Fruit fly (Drosophila melanogaster): ENCODE measurements around the gene CG8036.
A peak's percentile ranks its signal among the peaks of the same experiment; 100 is the strongest.

DNA sequence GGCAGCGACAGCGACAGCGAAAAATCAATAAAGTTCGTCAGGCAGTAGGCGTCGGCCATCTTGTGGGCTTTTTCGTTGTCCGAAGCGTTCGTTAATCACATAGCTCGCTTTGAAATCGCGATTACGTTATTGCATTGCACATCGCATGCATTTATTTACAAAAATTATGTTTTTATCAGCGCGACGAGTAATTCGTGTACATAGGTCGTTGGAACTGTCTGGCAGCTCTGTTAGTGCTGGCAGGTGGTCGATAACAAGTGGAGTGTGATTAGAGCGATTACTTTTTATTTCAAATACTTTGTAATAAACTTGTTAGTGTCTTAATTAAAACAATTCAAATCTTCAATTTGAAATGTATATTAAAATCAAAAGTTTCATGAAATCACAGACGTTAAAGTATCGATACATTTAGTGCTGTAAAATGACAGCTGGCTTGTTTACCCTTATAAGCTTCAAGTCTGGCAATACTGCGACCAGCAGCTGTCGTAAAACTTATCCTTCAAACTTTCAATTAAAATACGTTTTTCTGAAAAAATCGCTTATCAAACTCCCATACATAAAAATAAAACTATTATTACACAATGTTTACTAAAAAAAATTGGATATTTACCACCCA, 3.9 kb upstream of the CG8036 start, which contains the start of gene CG8032:
- TF ChIP-seq chif (GFP tag; optimal IDR thresholded peaks at IDR 0.05) (peak in 1 of 2 experiments; percentile 39), Deaf1 (tag; optimal IDR thresholded peaks at IDR 0.05) (peak; percentile 33), CG13123 (GFP tag; optimal IDR thresholded peaks at IDR 0.05) (peak; percentile 7), CG30020 (tag; optimal IDR thresholded peaks at IDR 0.05) (peak; percentile 38), hth (optimal IDR thresholded peaks at IDR 0.05) (no peak), aop (GFP tag; IDR thresholded peaks at IDR 0.05) (no peak)

Measured in whole organism, embryonic.